Worm (Caenorhabditis elegans): ENCODE measurements around the gene C37C3.10.

The C37C3.10 gene

DNA sequence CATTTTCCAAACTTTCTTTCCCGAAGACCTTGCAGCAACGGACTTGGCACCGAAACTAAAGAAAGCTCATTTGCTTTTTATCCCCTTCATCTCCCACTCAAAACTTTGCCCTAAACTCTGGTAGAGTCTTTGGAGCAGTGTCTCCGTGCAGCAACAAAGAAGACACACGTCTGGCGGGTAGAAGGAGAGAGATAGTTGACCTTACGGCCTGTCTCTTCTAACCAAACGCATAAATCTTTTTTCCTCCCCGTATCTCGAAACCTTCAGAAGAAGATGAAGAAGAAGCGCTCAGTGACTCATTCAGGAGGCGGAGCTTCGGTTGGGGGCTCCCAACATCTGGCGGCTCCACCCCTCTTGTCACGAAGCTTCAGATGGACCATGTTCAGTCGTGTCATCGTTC lies 36.5 kb downstream of the C37C3.10 start:
- TF ChIP-seq mls-2 (tag; optimal IDR thresholded peaks at IDR 0.05) = no peak
- TF ChIP-seq unc-62 (GFP tag; optimal IDR thresholded peaks at IDR 0.05) = peak; percentile 37
- peak; percentile 68 for TF ChIP-seq hlh-1 (tag; optimal IDR thresholded peaks at IDR 0.05)

DNA sequence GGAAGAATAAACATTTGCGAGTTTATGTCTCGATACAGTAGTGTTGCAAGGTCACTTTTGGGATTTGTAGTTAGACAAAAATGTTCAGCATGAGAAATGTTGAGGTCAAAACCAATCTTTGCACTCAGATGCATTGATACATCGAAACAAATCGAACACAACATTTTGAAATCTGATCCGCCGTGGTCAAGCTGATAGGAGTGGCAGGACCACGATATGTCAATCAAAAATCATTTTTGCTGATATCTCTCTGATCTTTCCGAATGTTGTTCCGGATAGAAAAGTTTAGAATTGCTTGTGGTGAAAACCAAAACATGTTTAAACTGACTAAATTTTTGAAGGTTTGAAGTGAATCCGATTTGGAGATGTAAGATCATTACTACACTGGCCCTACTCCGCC lies 37.0 kb downstream of the C37C3.10 start:
- TF ChIP-seq tbx-8 (GFP tag; optimal IDR thresholded peaks at IDR 0.05) = no peak
- no peak for TF ChIP-seq ceh-43 (GFP tag; optimal IDR thresholded peaks at IDR 0.05)
- peak; percentile 73 for TF ChIP-seq unc-62 (GFP tag; optimal IDR thresholded peaks at IDR 0.05)
- TF ChIP-seq snpc-4 (tag; optimal IDR thresholded peaks at IDR 0.05) = no peak

DNA sequence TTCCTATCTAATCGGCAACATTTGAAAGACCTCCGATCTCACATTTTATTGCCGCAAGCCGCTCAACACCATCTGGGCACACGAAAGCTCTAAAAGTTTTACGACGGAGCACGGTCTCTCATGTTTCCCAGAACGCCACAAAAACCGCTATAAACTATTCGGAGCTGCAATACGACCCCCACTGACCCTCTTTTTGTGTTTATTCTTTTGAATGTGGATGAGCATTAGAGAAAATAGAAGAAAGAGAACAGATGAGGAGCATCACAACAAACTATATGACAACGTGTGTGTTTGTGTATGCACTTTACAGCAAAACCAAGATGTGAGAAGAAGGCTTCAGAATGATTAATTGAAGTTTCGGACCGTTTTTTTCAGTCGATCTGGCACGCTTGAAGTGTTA lies 38.7 kb downstream of the C37C3.10 start:
- TF ChIP-seq unc-39 (tag; optimal IDR thresholded peaks at IDR 0.05) (no peak), mab-5 (tag; optimal IDR thresholded peaks at IDR 0.05) (no peak), sem-2 (GFP tag; optimal IDR thresholded peaks at IDR 0.05) (no peak), pha-4 (tag; optimal IDR thresholded peaks at IDR 0.05) (no peak), bed-3 (GFP tag; optimal IDR thresholded peaks at IDR 0.05) (no peak), unc-62 (GFP tag; optimal IDR thresholded peaks at IDR 0.05) (peak; percentile 29), nhr-237 (tag; optimal IDR thresholded peaks at IDR 0.05) (no peak), elt-1 (tag; optimal IDR thresholded peaks at IDR 0.05; ENCODE audit: borderline replicate concordance, insufficient read depth) (no peak), hlh-1 (tag; optimal IDR thresholded peaks at IDR 0.05) (peak; percentile 47), sptf-1 (tag; optimal IDR thresholded peaks at IDR 0.05) (no peak)

DNA sequence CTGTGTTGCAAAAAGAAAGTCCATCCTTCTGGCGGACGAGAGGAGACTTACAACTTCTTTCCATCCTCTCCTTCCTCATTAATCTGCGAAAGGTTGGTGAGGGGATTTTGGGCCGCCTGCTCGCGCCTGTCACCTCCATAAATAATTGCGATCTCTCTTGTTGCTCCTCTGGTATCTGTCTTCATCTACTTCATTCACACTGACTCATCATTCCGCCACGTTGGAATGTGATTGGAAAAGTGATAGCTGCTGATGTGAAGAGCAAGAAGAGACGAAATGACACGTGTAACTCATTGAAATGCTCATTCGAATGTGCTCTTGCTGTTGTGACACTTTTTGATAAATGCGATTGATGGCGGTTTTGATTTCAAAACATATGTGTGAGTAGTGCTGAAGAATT lies 40.2 kb downstream of the C37C3.10 start:
- TF ChIP-seq unc-62 (GFP tag; optimal IDR thresholded peaks at IDR 0.05) (peak; percentile 99), ceh-43 (GFP tag; optimal IDR thresholded peaks at IDR 0.05) (no peak), hlh-1 (tag; optimal IDR thresholded peaks at IDR 0.05) (peak; percentile 99), unc-120 (tag; optimal IDR thresholded peaks at IDR 0.05; ENCODE audit: poor library complexity, severe bottlenecking) (peak; percentile 92), M03D4.4 (tag; optimal IDR thresholded peaks at IDR 0.05) (peak; percentile 45), blmp-1 (tag; optimal IDR thresholded peaks at IDR 0.05) (no peak), mab-5 (tag; optimal IDR thresholded peaks at IDR 0.05) (peak; percentile 68)

DNA sequence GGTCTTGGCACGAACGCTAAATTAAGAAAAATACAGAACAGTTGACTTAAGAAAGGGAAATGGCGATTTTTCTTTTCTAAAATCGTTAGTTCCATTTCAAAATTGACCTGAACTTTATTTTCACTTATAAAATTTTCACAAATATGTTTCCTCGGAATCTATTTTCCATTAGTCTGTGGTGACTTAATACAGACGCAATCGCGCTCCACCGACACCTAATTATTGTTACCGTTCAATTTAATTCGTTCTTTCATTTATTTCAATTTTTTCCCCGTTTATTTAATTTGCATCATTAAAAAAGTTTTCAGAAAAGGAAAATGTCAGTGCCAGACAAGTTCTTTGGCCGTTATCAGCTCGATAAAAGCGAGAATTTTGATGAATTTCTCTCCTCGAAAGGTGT lies 42.6 kb downstream of the C37C3.10 start, which contains the start of gene lbp-4:
Gene lbp-4 (plus strand): TSS at position 309 of the 400 bp plus-strand sequence.
- TF ChIP-seq nhr-237 (tag; optimal IDR thresholded peaks at IDR 0.05) = peak; percentile 43
- TF ChIP-seq ceh-43 (GFP tag; optimal IDR thresholded peaks at IDR 0.05) = peak; percentile 61
- TF ChIP-seq nhr-2 (tag; optimal IDR thresholded peaks at IDR 0.05) = no peak
- TF ChIP-seq mep-1 (tag; optimal IDR thresholded peaks at IDR 0.05) = peak; percentile 32
- TF ChIP-seq lsy-2 (tag; optimal IDR thresholded peaks at IDR 0.05) = peak; percentile 20
- no peak for TF ChIP-seq sem-2 (GFP tag; optimal IDR thresholded peaks at IDR 0.05)
- no peak for TF ChIP-seq blmp-1 (tag; optimal IDR thresholded peaks at IDR 0.05)
- TF ChIP-seq unc-120 (tag; optimal IDR thresholded peaks at IDR 0.05; ENCODE audit: poor library complexity, severe bottlenecking) = no peak
- TF ChIP-seq snpc-4 (tag; optimal IDR thresholded peaks at IDR 0.05) = no peak
- TF ChIP-seq ces-1 (GFP tag; optimal IDR thresholded peaks at IDR 0.05) = peak; percentile 80
- TF ChIP-seq drap-1 (GFP tag; optimal IDR thresholded peaks at IDR 0.05) = no peak
- TF ChIP-seq cnd-1 (tag; optimal IDR thresholded peaks at IDR 0.05) = no peak

DNA sequence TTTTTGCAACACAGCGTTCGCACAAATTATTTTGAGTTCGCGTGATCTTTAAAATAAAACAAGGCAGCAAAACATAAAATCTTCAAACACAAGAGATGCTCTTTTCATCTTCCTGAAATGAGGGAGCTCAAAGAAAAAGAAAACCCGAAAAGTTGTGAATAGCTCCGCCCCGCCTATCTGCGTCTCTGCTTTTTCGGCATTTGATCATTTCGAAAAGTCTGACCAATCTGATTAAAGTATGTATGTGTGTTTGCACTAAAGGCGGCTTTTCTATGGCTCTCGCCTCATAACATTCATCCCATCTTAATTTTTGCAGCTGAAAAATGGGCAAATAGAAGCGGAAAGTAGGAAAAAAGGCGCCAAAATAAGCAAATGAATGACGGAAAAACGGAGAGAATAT lies 43.3 kb downstream of the C37C3.10 start:
- TF ChIP-seq snpc-4 (tag; optimal IDR thresholded peaks at IDR 0.05) = no peak
- no peak for TF ChIP-seq zip-8 (tag; optimal IDR thresholded peaks at IDR 0.05)
- no peak for TF ChIP-seq mls-2 (tag; optimal IDR thresholded peaks at IDR 0.05)
- TF ChIP-seq sem-2 (GFP tag; optimal IDR thresholded peaks at IDR 0.05) = no peak
- peak; percentile 68 for TF ChIP-seq ces-1 (GFP tag; optimal IDR thresholded peaks at IDR 0.05)

DNA sequence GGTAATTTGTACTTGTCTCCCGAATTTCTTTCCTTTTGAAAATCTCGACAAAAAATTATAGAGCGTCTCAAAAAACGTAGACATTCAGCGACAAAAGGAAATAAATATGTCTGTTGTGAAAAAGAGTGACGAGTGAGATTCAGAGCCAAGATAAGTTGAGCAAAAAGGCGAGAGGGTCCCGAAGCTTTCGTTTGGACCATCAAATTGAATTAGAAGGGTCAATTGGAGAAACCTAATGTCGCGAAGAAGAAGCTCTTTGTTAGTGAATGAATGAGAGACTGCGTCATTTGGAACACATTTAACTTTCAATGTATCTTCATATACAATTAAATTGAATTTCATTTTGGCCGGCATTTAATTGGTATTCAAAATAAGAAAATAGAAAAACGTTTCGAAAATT lies 46.4 kb downstream of the C37C3.10 start:
- no peak for TF ChIP-seq nhr-12 (tag; optimal IDR thresholded peaks at IDR 0.05)
- TF ChIP-seq ces-1 (GFP tag; optimal IDR thresholded peaks at IDR 0.05) = peak; percentile 97

DNA sequence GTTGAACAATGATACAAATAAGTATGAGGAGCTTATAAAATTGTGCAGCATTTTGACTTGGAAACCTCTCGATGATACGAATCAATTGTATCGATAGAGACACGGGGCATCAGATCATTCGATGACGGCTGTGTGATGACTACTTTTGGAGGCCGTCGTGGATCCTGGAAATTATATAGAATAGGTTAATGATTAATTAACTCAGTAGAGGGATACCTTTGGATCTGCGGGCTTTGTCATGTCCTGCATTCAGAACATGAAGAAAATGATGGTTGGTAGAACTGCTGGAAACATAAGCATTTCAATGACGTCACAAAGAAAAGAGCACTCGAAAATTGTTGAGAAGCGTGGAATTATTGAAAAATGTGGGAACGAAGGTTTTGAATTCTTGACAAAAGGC lies 48.3 kb downstream of the C37C3.10 start, which contains the start of gene ZK742.6:
Gene ZK742.6 (minus strand): TSS at position 342 of the 400 bp plus-strand sequence.
- no peak for TF ChIP-seq ceh-43 (GFP tag; optimal IDR thresholded peaks at IDR 0.05)
- no peak for TF ChIP-seq unc-39 (tag; optimal IDR thresholded peaks at IDR 0.05)
- TF ChIP-seq M03D4.4 (tag; optimal IDR thresholded peaks at IDR 0.05) = no peak
- TF ChIP-seq elt-1 (tag; optimal IDR thresholded peaks at IDR 0.05; ENCODE audit: borderline replicate concordance, insufficient read depth) = no peak
- TF ChIP-seq ceh-39 (tag; optimal IDR thresholded peaks at IDR 0.05) = no peak
- no peak for TF ChIP-seq nhr-2 (tag; optimal IDR thresholded peaks at IDR 0.05)
- no peak for TF ChIP-seq lsy-2 (tag; optimal IDR thresholded peaks at IDR 0.05)
- TF ChIP-seq mls-2 (tag; optimal IDR thresholded peaks at IDR 0.05) = no peak
- no peak for TF ChIP-seq pha-4 (tag; optimal IDR thresholded peaks at IDR 0.05)
- TF ChIP-seq unc-62 (GFP tag; optimal IDR thresholded peaks at IDR 0.05) = no peak
